Fruit fly (Drosophila melanogaster): ENCODE data around the gene CG8997.

Gene CG8997

DNA sequence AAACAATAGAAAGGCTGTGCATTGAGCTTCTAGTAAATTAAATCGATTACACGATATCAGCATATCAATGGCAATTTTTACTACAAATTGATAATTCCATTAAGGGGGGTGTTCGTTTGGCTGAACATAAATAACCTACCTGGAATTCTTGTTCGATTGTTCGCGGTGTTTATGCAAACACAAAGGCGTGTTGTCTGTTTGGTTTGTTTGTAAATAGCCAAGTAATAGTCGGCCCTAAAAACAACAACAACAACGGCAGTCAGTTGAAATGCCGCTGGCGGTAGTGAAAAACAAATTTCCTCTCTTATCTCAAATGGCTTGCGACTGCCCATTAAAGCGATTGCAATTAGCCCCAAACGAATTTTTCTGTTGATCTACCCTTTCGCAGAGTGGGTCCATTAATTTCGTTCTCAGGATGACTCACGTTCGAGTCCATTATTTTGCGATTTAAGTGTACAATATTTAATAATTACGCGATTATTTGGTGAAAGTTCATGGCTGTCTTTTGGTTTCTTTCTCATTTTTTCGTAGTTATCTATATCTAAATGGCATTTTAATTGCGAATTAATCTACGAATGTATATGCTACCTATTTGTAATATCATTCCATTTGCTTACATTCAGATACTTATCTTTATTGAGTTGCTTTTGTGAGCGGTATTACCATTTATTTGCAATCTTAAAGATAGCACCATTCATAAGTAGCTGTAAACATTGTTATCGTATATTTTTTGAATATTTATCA lies 6.3 kb downstream of the CG8997 start (continued):
- TF ChIP-seq gcm (GFP tag; optimal IDR thresholded peaks at IDR 0.05) (no peak), Dip2 (GFP tag; IDR thresholded peaks at IDR 0.05) (no peak), gce (GFP tag; IDR thresholded peaks at IDR 0.05) (0 out of 3 replicates have a peak, but pooled peaks have one; percentile 15), MTF-1 (GFP tag; optimal IDR thresholded peaks at IDR 0.05; ENCODE audit: borderline replicate concordance) (peak; percentile 5), CG18476 (GFP tag; optimal IDR thresholded peaks at IDR 0.05) (peak; percentile 16), NC2α (GFP tag; optimal IDR thresholded peaks at IDR 0.05) (peak; percentile 5), CG13296 (GFP tag; optimal IDR thresholded peaks at IDR 0.05) (peak; percentile 67), CG10654 (GFP tag; optimal IDR thresholded peaks at IDR 0.05) (no peak), fru (optimal IDR thresholded peaks at IDR 0.05) (no peak), H15 (GFP tag; IDR thresholded peaks at IDR 0.05) (no peak), CG8924 (tag; optimal IDR thresholded peaks at IDR 0.05) (no peak), fd102C (GFP tag; optimal IDR thresholded peaks at IDR 0.05) (peak; percentile 46), tll (GFP tag; optimal IDR thresholded peaks at IDR 0.05) (peak in 1 of 2 experiments; percentile 35), CG3163 (GFP tag; optimal IDR thresholded peaks at IDR 0.05) (no peak), vvl (GFP tag; IDR thresholded peaks at IDR 0.05) (no peak), CG10366 (GFP tag; IDR thresholded peaks at IDR 0.05) (no peak), CG33557 (GFP tag; optimal IDR thresholded peaks at IDR 0.05) (no peak), nerfin-2 (GFP tag; IDR thresholded peaks at IDR 0.05; ENCODE audit: partially characterized antibody) (no peak), CG8765 (GFP tag; IDR thresholded peaks at IDR 0.05) (no peak), CG10462 (GFP tag; optimal IDR thresholded peaks at IDR 0.05) (peak; percentile 2), fd3F (GFP tag; optimal IDR thresholded peaks at IDR 0.05) (no peak), CG6813 (GFP tag; optimal IDR thresholded peaks at IDR 0.05) (no peak), slp2 (GFP tag; optimal IDR thresholded peaks at IDR 0.05) (no peak), CG6272 (GFP tag; IDR thresholded peaks at IDR 0.05) (no peak), usp (GFP tag; optimal IDR thresholded peaks at IDR 0.05) (no peak), pros (GFP tag; optimal IDR thresholded peaks at IDR 0.05) (no peak), pita (GFP tag; optimal IDR thresholded peaks at IDR 0.05) (no peak), chm (GFP tag; IDR thresholded peaks at IDR 0.05) (no peak), slbo (GFP tag; IDR thresholded peaks at IDR 0.05) (peak; percentile 32; the same call in 1 of the 2 replicates), chinmo (GFP tag; IDR thresholded peaks at IDR 0.05; ENCODE audit: partially characterized antibody) (peak; percentile 72; the same call in 2 of the 4 replicates), Doc3 (GFP tag; IDR thresholded peaks at IDR 0.05; ENCODE audit: partially characterized antibody) (no peak), maf-S (GFP tag; optimal IDR thresholded peaks at IDR 0.05) (no peak), grau (tag; optimal IDR thresholded peaks at IDR 0.05) (peak; percentile 40), p53 (GFP tag; optimal IDR thresholded peaks at IDR 0.05) (no peak), Hey (tag; optimal IDR thresholded peaks at IDR 0.05) (no peak), rib (GFP tag; IDR thresholded peaks at IDR 0.05) (no peak), Dbx (GFP tag; IDR thresholded peaks at IDR 0.05) (0 out of 3 replicates have a peak, but pooled peaks have one; percentile 29), Myb (GFP tag; optimal IDR thresholded peaks at IDR 0.05) (no peak), nom (GFP tag; optimal IDR thresholded peaks at IDR 0.05) (no peak), CG5245 (GFP tag; optimal IDR thresholded peaks at IDR 0.05) (no peak), Opbp (GFP tag; IDR thresholded peaks at IDR 0.05; ENCODE audit: partially characterized antibody) (no peak), Taf1 (GFP tag; IDR thresholded peaks at IDR 0.05) (no peak), CG8281 (tag; optimal IDR thresholded peaks at IDR 0.05) (no peak), Doc2 (GFP tag; IDR thresholded peaks at IDR 0.05) (no peak), CG2129 (GFP tag; IDR thresholded peaks at IDR 0.05; ENCODE audit: partially characterized antibody) (no peak), pzg (GFP tag; optimal IDR thresholded peaks at IDR 0.05) (no peak), CG9817 (tag; optimal IDR thresholded peaks at IDR 0.05) (peak; percentile 18), CG32772 (GFP tag; IDR thresholded peaks at IDR 0.05) (no peak), Fer3 (tag; optimal IDR thresholded peaks at IDR 0.05) (peak; percentile 8), ap (GFP tag; IDR thresholded peaks at IDR 0.05) (no peak)
